Worm (Caenorhabditis elegans): Measurements from ENCODE around the gene Y55F3AM.11.

Y55F3AM.11 gene

ce11 chrIV:1006662-1007061 lies 37.5 kb downstream of the Y55F3AM.11 start:
- TF ChIP-seq dao-5 (tag; optimal IDR thresholded peaks at IDR 0.05) (no peak), him-1 (tag; optimal IDR thresholded peaks at IDR 0.05) (no peak), W03F9.2 (tag; optimal IDR thresholded peaks at IDR 0.05) (no peak)

ce11 chrIV:1005761-1006160 lies 38.4 kb downstream of the Y55F3AM.11 start, which contains the start of gene immp-2:
Gene immp-2, minus strand, starts transcription at chrIV:1005861.
- TF ChIP-seq dao-5 (tag; optimal IDR thresholded peaks at IDR 0.05): no peak
- TF ChIP-seq W03F9.2 (tag; optimal IDR thresholded peaks at IDR 0.05): no peak
- no peak for TF ChIP-seq him-1 (tag; optimal IDR thresholded peaks at IDR 0.05)

- TF ChIP-seq him-1 (tag; optimal IDR thresholded peaks at IDR 0.05) (no peak), W03F9.2 (tag; optimal IDR thresholded peaks at IDR 0.05) (no peak), dao-5 (tag; optimal IDR thresholded peaks at IDR 0.05) (no peak)
These were observed 43.7 kb downstream of the Y55F3AM.11 start for ce11 chrIV:1000441-1000840.

- TF ChIP-seq dao-5 (tag; optimal IDR thresholded peaks at IDR 0.05): no peak
- no peak for TF ChIP-seq W03F9.2 (tag; optimal IDR thresholded peaks at IDR 0.05)
- TF ChIP-seq him-1 (tag; optimal IDR thresholded peaks at IDR 0.05): no peak
These were observed 44.5 kb downstream of the Y55F3AM.11 start for ce11 chrIV:999675-1000074.

- TF ChIP-seq W03F9.2 (tag; optimal IDR thresholded peaks at IDR 0.05) (no peak), him-1 (tag; optimal IDR thresholded peaks at IDR 0.05) (no peak), dao-5 (tag; optimal IDR thresholded peaks at IDR 0.05) (no peak)
These were observed 45.3 kb downstream of the Y55F3AM.11 start, which contains the start of gene Y55F3AM.5 for ce11 chrIV:998914-999313. Gene Y55F3AM.5, plus strand, starts transcription at chrIV:999214.

- TF ChIP-seq W03F9.2 (tag; optimal IDR thresholded peaks at IDR 0.05) (no peak), him-1 (tag; optimal IDR thresholded peaks at IDR 0.05) (no peak), dao-5 (tag; optimal IDR thresholded peaks at IDR 0.05) (no peak)
These were observed 52.4 kb downstream of the Y55F3AM.11 start, which contains the start of gene lep-2 for ce11 chrIV:991647-992400. Gene lep-2, plus strand, starts transcription at chrIV:992283.

- peak; percentile 3 for TF ChIP-seq W03F9.2 (tag; optimal IDR thresholded peaks at IDR 0.05)
- no peak for TF ChIP-seq dao-5 (tag; optimal IDR thresholded peaks at IDR 0.05)
These were observed 53.0 kb downstream of the Y55F3AM.11 start for ce11 chrIV:991181-991642.

ce11 chrIV:990352-990751 lies 53.8 kb downstream of the Y55F3AM.11 start, which contains the start of gene egrh-2:
Gene egrh-2, minus strand, starts transcription at chrIV:990452.
- TF ChIP-seq dao-5 (tag; optimal IDR thresholded peaks at IDR 0.05): no peak
- no peak for TF ChIP-seq W03F9.2 (tag; optimal IDR thresholded peaks at IDR 0.05)
- no peak for TF ChIP-seq him-1 (tag; optimal IDR thresholded peaks at IDR 0.05)

Data from whole organism, L4/young adult.